Worm (Caenorhabditis elegans): Measurements from ENCODE around the gene F11D11.3.
A peak's percentile ranks its signal among the peaks of the same experiment; 100 is the strongest.

The F11D11.3 gene

ce11 chrV:18760174-18760573 is at the start of gene F11D11.3:
F11D11.3 (minus strand) TSS chrV:18760274.
- TF ChIP-seq snpc-4 (tag; optimal IDR thresholded peaks at IDR 0.05), result no peak
- no peak for TF ChIP-seq tbx-8 (GFP tag; optimal IDR thresholded peaks at IDR 0.05)
- TF ChIP-seq ceh-39 (tag; optimal IDR thresholded peaks at IDR 0.05), result no peak
- no peak for TF ChIP-seq ces-1 (GFP tag; optimal IDR thresholded peaks at IDR 0.05)
- no peak for TF ChIP-seq zip-8 (tag; optimal IDR thresholded peaks at IDR 0.05)
- TF ChIP-seq blmp-1 (tag; optimal IDR thresholded peaks at IDR 0.05), result no peak
- TF ChIP-seq lsy-2 (tag; optimal IDR thresholded peaks at IDR 0.05), result no peak
- TF ChIP-seq nhr-2 (tag; optimal IDR thresholded peaks at IDR 0.05), result no peak
- no peak for TF ChIP-seq nhr-12 (tag; optimal IDR thresholded peaks at IDR 0.05)
- TF ChIP-seq ztf-11 (tag; optimal IDR thresholded peaks at IDR 0.05), result no peak
- TF ChIP-seq pha-4 (tag; optimal IDR thresholded peaks at IDR 0.05), result no peak

- TF ChIP-seq nhr-28 (tag; optimal IDR thresholded peaks at IDR 0.05), result no peak
- peak; percentile 96 for TF ChIP-seq ces-1 (GFP tag; optimal IDR thresholded peaks at IDR 0.05)
- no peak for TF ChIP-seq snpc-4 (tag; optimal IDR thresholded peaks at IDR 0.05)
- TF ChIP-seq M03D4.4 (tag; optimal IDR thresholded peaks at IDR 0.05), result no peak
- no peak for TF ChIP-seq flh-1 (GFP tag; optimal IDR thresholded peaks at IDR 0.05)
- peak; percentile 95 for TF ChIP-seq hlh-1 (tag; optimal IDR thresholded peaks at IDR 0.05)
- TF ChIP-seq mep-1 (tag; optimal IDR thresholded peaks at IDR 0.05), result peak; percentile 10
- TF ChIP-seq elt-1 (tag; optimal IDR thresholded peaks at IDR 0.05; ENCODE audit: borderline replicate concordance, insufficient read depth), result no peak
- TF ChIP-seq cnd-1 (tag; optimal IDR thresholded peaks at IDR 0.05), result peak; percentile 80
- no peak for TF ChIP-seq unc-39 (tag; optimal IDR thresholded peaks at IDR 0.05)
- no peak for TF ChIP-seq sptf-1 (tag; optimal IDR thresholded peaks at IDR 0.05)
- no peak for TF ChIP-seq mls-2 (tag; optimal IDR thresholded peaks at IDR 0.05)
- no peak for TF ChIP-seq nhr-12 (tag; optimal IDR thresholded peaks at IDR 0.05)
- TF ChIP-seq unc-120 (tag; optimal IDR thresholded peaks at IDR 0.05; ENCODE audit: poor library complexity, severe bottlenecking), result peak; percentile 12
- no peak for TF ChIP-seq elt-3 (tag; optimal IDR thresholded peaks at IDR 0.05)
- TF ChIP-seq sem-2 (GFP tag; optimal IDR thresholded peaks at IDR 0.05), result no peak
- TF ChIP-seq unc-62 (GFP tag; optimal IDR thresholded peaks at IDR 0.05), result peak; percentile 23
- TF ChIP-seq nhr-237 (tag; optimal IDR thresholded peaks at IDR 0.05), result no peak
- TF ChIP-seq ztf-11 (tag; optimal IDR thresholded peaks at IDR 0.05), result no peak
- TF ChIP-seq lin-32 (GFP tag; optimal IDR thresholded peaks at IDR 0.05), result peak; percentile 73
Measured at ce11 chrV:18808621-18809020, 48.5 kb upstream of the F11D11.3 start, which contains the start of gene C54E10.6. C54E10.6 (minus strand) TSS chrV:18808729.

- TF ChIP-seq bed-3 (GFP tag; optimal IDR thresholded peaks at IDR 0.05) (no peak), mls-2 (tag; optimal IDR thresholded peaks at IDR 0.05) (no peak), nhr-28 (tag; optimal IDR thresholded peaks at IDR 0.05) (no peak), M03D4.4 (tag; optimal IDR thresholded peaks at IDR 0.05) (no peak), nhr-12 (tag; optimal IDR thresholded peaks at IDR 0.05) (no peak), pha-4 (tag; optimal IDR thresholded peaks at IDR 0.05) (no peak), elt-1 (tag; optimal IDR thresholded peaks at IDR 0.05; ENCODE audit: borderline replicate concordance, insufficient read depth) (no peak), unc-39 (tag; optimal IDR thresholded peaks at IDR 0.05) (no peak), ces-1 (GFP tag; optimal IDR thresholded peaks at IDR 0.05) (no peak), ham-2 (GFP tag; optimal IDR thresholded peaks at IDR 0.05) (no peak), ceh-43 (GFP tag; optimal IDR thresholded peaks at IDR 0.05) (no peak), elt-3 (tag; optimal IDR thresholded peaks at IDR 0.05) (no peak), ceh-39 (tag; optimal IDR thresholded peaks at IDR 0.05) (no peak)
Measured at ce11 chrV:18806409-18806808, 46.3 kb upstream of the F11D11.3 start, which contains the start of gene sri-10. sri-10 (minus strand) TSS chrV:18806509.

- TF ChIP-seq sptf-1 (tag; optimal IDR thresholded peaks at IDR 0.05) (no peak), nhr-76 (tag; optimal IDR thresholded peaks at IDR 0.05) (no peak), ztf-11 (tag; optimal IDR thresholded peaks at IDR 0.05) (no peak), unc-39 (tag; optimal IDR thresholded peaks at IDR 0.05) (no peak), M03D4.4 (tag; optimal IDR thresholded peaks at IDR 0.05) (no peak), ceh-39 (tag; optimal IDR thresholded peaks at IDR 0.05) (no peak), mep-1 (tag; optimal IDR thresholded peaks at IDR 0.05) (no peak), blmp-1 (tag; optimal IDR thresholded peaks at IDR 0.05) (no peak), ceh-83 (GFP tag; optimal IDR thresholded peaks at IDR 0.05) (no peak), lsy-2 (tag; optimal IDR thresholded peaks at IDR 0.05) (no peak)
Measured at ce11 chrV:18803260-18803659, 43.2 kb upstream of the F11D11.3 start, which contains the start of gene C54E10.10. C54E10.10 (minus strand) TSS chrV:18803360.

ce11 chrV:18802077-18802476 is 42.0 kb upstream of the F11D11.3 start, which contains the start of gene C54E10.11:
C54E10.11 (minus strand) TSS chrV:18802177.
- TF ChIP-seq mls-2 (tag; optimal IDR thresholded peaks at IDR 0.05) (no peak), hlh-1 (tag; optimal IDR thresholded peaks at IDR 0.05) (no peak), ceh-43 (GFP tag; optimal IDR thresholded peaks at IDR 0.05) (no peak), bed-3 (GFP tag; optimal IDR thresholded peaks at IDR 0.05) (no peak), lin-13 (tag; optimal IDR thresholded peaks at IDR 0.05) (no peak), mep-1 (tag; optimal IDR thresholded peaks at IDR 0.05) (no peak), mab-5 (tag; optimal IDR thresholded peaks at IDR 0.05) (no peak), lin-32 (GFP tag; optimal IDR thresholded peaks at IDR 0.05) (no peak), ham-2 (GFP tag; optimal IDR thresholded peaks at IDR 0.05) (no peak), nhr-237 (tag; optimal IDR thresholded peaks at IDR 0.05) (no peak), blmp-1 (tag; optimal IDR thresholded peaks at IDR 0.05) (no peak), ces-1 (GFP tag; optimal IDR thresholded peaks at IDR 0.05) (no peak), cnd-1 (tag; optimal IDR thresholded peaks at IDR 0.05) (no peak), nhr-2 (tag; optimal IDR thresholded peaks at IDR 0.05) (no peak), tbx-8 (GFP tag; optimal IDR thresholded peaks at IDR 0.05) (no peak), nhr-12 (tag; optimal IDR thresholded peaks at IDR 0.05) (no peak), unc-39 (tag; optimal IDR thresholded peaks at IDR 0.05) (no peak), elt-1 (tag; optimal IDR thresholded peaks at IDR 0.05; ENCODE audit: borderline replicate concordance, insufficient read depth) (no peak)
